Worm (Caenorhabditis elegans): ENCODE data around the gene F56C3.3.

The F56C3.3 gene

ce11 chrX:1372464-1372863 lies 14.3 kb upstream of the F56C3.3 start:
- TF ChIP-seq ztf-3 (GFP tag; optimal IDR thresholded peaks at IDR 0.05) = no peak
- no peak for TF ChIP-seq snpc-4 (GFP tag; optimal IDR thresholded peaks at IDR 0.05)
- peak in 2 of 4 experiments; percentile 83 to 89 for TF ChIP-seq snpc-4 (tag; optimal IDR thresholded peaks at IDR 0.05)
- peak; percentile 29; the same call in 1 of the 2 replicates for TF ChIP-seq hmg-1.2 (GFP tag; IDR thresholded peaks at IDR 0.05)
- peak; percentile 63 for TF ChIP-seq zfh-2 (GFP tag; conservative IDR thresholded peaks at IDR 0.05)

DNA sequence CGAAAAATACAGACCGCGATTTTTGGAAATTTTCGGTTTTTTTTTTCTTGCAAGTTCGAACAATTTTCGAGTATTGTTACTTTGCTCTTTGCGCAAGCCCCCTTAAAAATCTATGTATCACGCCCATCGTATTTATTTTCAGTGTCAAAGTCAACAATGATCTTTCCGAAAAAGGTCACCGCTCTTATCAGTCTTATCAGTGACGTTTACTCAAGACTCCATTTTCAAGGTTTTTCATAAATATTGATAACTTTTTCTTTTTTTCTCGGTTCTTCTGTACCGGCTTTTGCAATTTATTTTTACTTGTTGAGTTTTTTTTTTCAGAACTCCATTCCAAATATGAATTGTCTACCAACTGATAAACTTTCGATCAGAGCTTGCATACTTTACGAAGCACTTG lies 13.5 kb upstream of the F56C3.3 start, which contains the start of gene fbxa-190:
TSS of gene fbxa-190 (plus strand) at position 325 of the 400 bp plus-strand sequence.
- TF ChIP-seq nhr-80 (tag; optimal IDR thresholded peaks at IDR 0.05) (peak; percentile 51), F10E7.11 (tag; optimal IDR thresholded peaks at IDR 0.05) (no peak)

- TF ChIP-seq K12H6.12 (tag; optimal IDR thresholded peaks at IDR 0.05) (no peak), nhr-120 (GFP tag; IDR thresholded peaks at IDR 0.05) (no peak), B0035.1 (tag; optimal IDR thresholded peaks at IDR 0.05) (no peak), nfya-1 (tag; optimal IDR thresholded peaks at IDR 0.05; ENCODE audit: borderline replicate concordance, insufficient read depth) (no peak), egl-18 (GFP tag; IDR thresholded peaks at IDR 0.05) (no peak), aptf-3 (GFP tag; IDR thresholded peaks at IDR 0.05) (no peak), ceh-79 (tag; optimal IDR thresholded peaks at IDR 0.05) (no peak), dox-1 (GFP tag; IDR thresholded peaks at IDR 0.05) (0 out of 2 replicates have a peak, but pooled peaks have one; percentile 41), F55B11.4 (tag; optimal IDR thresholded peaks at IDR 0.05; ENCODE audit: borderline replicate concordance, insufficient read depth) (no peak), mel-28 (tag; optimal IDR thresholded peaks at IDR 0.05; ENCODE audit: borderline replicate concordance) (no peak), hlh-26 (GFP tag; conservative IDR thresholded peaks at IDR 0.05) (no peak), akir-1 (GFP tag; optimal IDR thresholded peaks at IDR 0.05) (no peak), ama-1 (optimal IDR thresholded peaks at IDR 0.05) (no peak), ama-1 (GFP tag; optimal IDR thresholded peaks at IDR 0.05) (no peak), hmg-1.2 (GFP tag; IDR thresholded peaks at IDR 0.05) (peak; percentile 15; the same call in 1 of the 2 replicates), nhr-179 (tag; optimal IDR thresholded peaks at IDR 0.05) (no peak), cebp-2 (GFP tag; IDR thresholded peaks at IDR 0.05) (no peak), ztf-6 (GFP tag; IDR thresholded peaks at IDR 0.05) (no peak), B0261.1 (tag; optimal IDR thresholded peaks at IDR 0.05) (no peak), die-1 (tag; optimal IDR thresholded peaks at IDR 0.05) (no peak), pbrm-1 (GFP tag; IDR thresholded peaks at IDR 0.05) (no peak), Y79H2A.3 (GFP tag; conservative IDR thresholded peaks at IDR 0.05) (no peak), gei-17 (GFP tag; optimal IDR thresholded peaks at IDR 0.05) (peak; percentile 77), B0019.2 (GFP tag; conservative IDR thresholded peaks at IDR 0.05) (no peak), attf-3 (GFP tag; conservative IDR thresholded peaks at IDR 0.05) (no peak)
Measured at ce11 chrX:1370736-1371281, 12.6 kb upstream of the F56C3.3 start, which contains the start of gene F56C3.7. Gene F56C3.7, minus strand, starts transcription at chrX:1370786.

ce11 chrX:1367416-1367815 lies 9.2 kb upstream of the F56C3.3 start, which contains the start of gene dgn-2:
Gene dgn-2, minus strand, starts transcription at chrX:1367516.
- TF ChIP-seq athp-1 (tag; optimal IDR thresholded peaks at IDR 0.05) = no peak
- TF ChIP-seq ZK185.1 (tag; optimal IDR thresholded peaks at IDR 0.05; ENCODE audit: poor library complexity, severe bottlenecking) = no peak
- TF ChIP-seq pbrm-1 (GFP tag; IDR thresholded peaks at IDR 0.05) = no peak
- no peak for TF ChIP-seq zim-3 (tag; optimal IDR thresholded peaks at IDR 0.05)
- TF ChIP-seq lin-40 (tag; optimal IDR thresholded peaks at IDR 0.05) = no peak
- no peak for TF ChIP-seq nhr-27 (tag; optimal IDR thresholded peaks at IDR 0.05)
- no peak for TF ChIP-seq attf-6 (GFP tag; IDR thresholded peaks at IDR 0.05)
- no peak for TF ChIP-seq madf-10 (tag; optimal IDR thresholded peaks at IDR 0.05)
- TF ChIP-seq die-1 (tag; optimal IDR thresholded peaks at IDR 0.05) = no peak
- TF ChIP-seq hsf-1 (GFP tag; IDR thresholded peaks at IDR 0.05) = no peak
- TF ChIP-seq nhr-179 (tag; optimal IDR thresholded peaks at IDR 0.05) = no peak
- TF ChIP-seq dpl-1 (GFP tag; optimal IDR thresholded peaks at IDR 0.05) = no peak
- no peak for TF ChIP-seq hmg-20 (GFP tag; IDR thresholded peaks at IDR 0.05)
- TF ChIP-seq snpc-1.3 (tag; optimal IDR thresholded peaks at IDR 0.05; ENCODE audit: insufficient read depth) = no peak
- TF ChIP-seq chd-7 (tag; optimal IDR thresholded peaks at IDR 0.05) = no peak
- TF ChIP-seq him-1 (tag; optimal IDR thresholded peaks at IDR 0.05) = no peak
- TF ChIP-seq let-526 (GFP tag; IDR thresholded peaks at IDR 0.05) = no peak
